Worm (Caenorhabditis elegans) whole organism, early embryonic: ENCODE measurements around the gene ZK863.8.

Experiments
- ama-1 ChIP-seq: fragments of 150-350 bp; optimal IDR thresholded peaks from 2 replicates; lab custom pipeline; 2014
- hmbx-1 ChIP-seq: sonication (generic microtip); optimal IDR thresholded peaks from 2 replicates; lab custom pipeline; 2016; ENCODE audit warnings: mild to moderate bottlenecking, missing genetic modification characterization, missing compliant biosample characterization
- tbx-37 ChIP-seq: fragments of 200-800 bp; sonication (Bioruptor generic); conservative IDR thresholded peaks from 2 replicates; pipeline ENCODE4 v1.3.6; 2022; ENCODE audit warnings: missing genetic modification reagents, missing genetic modification characterization, missing compliant biosample characterization

DNA sequence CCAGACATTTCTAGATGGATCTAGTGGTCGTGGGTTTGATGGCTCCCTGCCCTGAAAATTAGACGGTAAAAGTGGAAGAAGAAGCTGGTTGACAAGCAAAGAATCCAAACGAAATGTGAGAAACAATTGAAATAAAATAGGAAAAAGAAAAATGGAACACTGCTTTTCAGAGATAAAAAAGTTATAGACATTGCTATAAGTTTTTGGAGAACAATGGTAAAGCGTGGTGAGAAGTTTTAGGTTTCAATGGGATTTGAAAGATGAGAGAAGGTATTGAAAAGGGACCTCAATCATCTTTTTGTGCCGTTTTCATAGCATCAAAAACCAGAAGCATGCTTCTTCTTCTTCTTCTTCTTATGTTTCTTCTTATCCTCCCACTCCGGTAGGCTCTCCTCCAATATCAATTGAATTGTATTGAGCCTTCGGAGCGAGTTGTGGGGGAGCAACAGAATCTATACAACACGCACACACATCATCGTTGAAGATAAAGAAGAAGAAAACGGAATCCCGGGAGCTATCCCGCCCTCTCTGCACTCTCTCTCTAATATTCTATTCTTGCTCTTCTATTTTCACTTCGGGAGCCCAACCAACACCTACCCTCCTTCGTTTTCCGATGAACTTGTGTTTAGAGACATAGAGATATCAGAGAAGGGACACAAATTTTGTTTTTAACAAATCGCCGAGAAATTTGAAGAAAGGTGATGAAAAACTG, 47.1 kb upstream of the ZK863.8 start, which contains the start of gene myo-3:
- TF ChIP-seq hmbx-1 (tag; lab: Kevin White, UChicago), result no peak
- TF ChIP-seq tbx-37 (GFP tag; lab: Robert Waterston, UW), result no peak
- TF ChIP-seq ama-1, result no peak
